Fruit fly (Drosophila melanogaster) whole organism, embryonic: ENCODE results near the gene Acf.
A peak's percentile ranks its signal among the peaks of the same experiment; 100 is the strongest.

Experiments used
- HLH4C ChIP-seq: fragments of 200-800 bp; sonication (Bioruptor generic); IDR thresholded peaks from 3 replicates; pipeline ENCODE4 v1.3.6; 2022; ENCODE audit warnings: missing biosample characterization, missing genetic modification characterization; ENCODE audit not compliant: partially characterized antibody
- Sry-δ ChIP-seq: fragments of 200-800 bp; sonication (Bioruptor generic); optimal IDR thresholded peaks from 2 replicates; lab custom pipeline; 2016; ENCODE audit warnings: missing biosample characterization, missing genetic modification characterization
- cg ChIP-seq: fragments of 200-800 bp; sonication (Bioruptor generic); optimal IDR thresholded peaks from 3 replicates; lab custom pipeline; 2019; ENCODE audit warnings: missing biosample characterization, mild to moderate bottlenecking, missing genetic modification characterization, moderate library complexity
- sr ChIP-seq: fragments of 200-800 bp; sonication (Bioruptor generic); IDR thresholded peaks from 3 replicates; pipeline ENCODE4 v1.3.6; 2022; ENCODE audit warnings: missing biosample characterization, missing genetic modification characterization

- TF ChIP-seq sr (GFP tag; lab: Robert Waterston, UW), result no peak
- TF ChIP-seq Sry-δ (GFP tag; lab: Kevin White, UChicago), result peak; percentile 30
- TF ChIP-seq HLH4C (GFP tag; lab: Robert Waterston, UW), result no peak
- no peak for TF ChIP-seq cg (GFP tag; lab: Kevin White, UChicago)
Observed at dm6 chr3R:31805228-31805738, 11.5 kb downstream of the Acf start, which contains the start of the genes CG42233 and CG1971.
